Worm (Caenorhabditis elegans): Measurements from ENCODE around the gene cTel55X.1.

ce11 chrX:17683698-17684097 is 31.1 kb upstream of the cTel55X.1 start:
- TF ChIP-seq tlp-1 (tag; optimal IDR thresholded peaks at IDR 0.05) (no peak), ama-1 (optimal IDR thresholded peaks at IDR 0.05) (no peak), aha-1 (tag; optimal IDR thresholded peaks at IDR 0.05) (no peak), lin-35 (GFP tag; optimal IDR thresholded peaks at IDR 0.05) (no peak), ets-5 (GFP tag; IDR thresholded peaks at IDR 0.05) (no peak), blmp-1 (tag; optimal IDR thresholded peaks at IDR 0.05) (peak; percentile 58), snpc-4 (tag; optimal IDR thresholded peaks at IDR 0.05) (no peak), fkh-10 (GFP tag; optimal IDR thresholded peaks at IDR 0.05) (no peak), unc-62 (GFP tag; optimal IDR thresholded peaks at IDR 0.05) (no peak), ces-1 (GFP tag; optimal IDR thresholded peaks at IDR 0.05) (no peak), pqm-1 (tag; optimal IDR thresholded peaks at IDR 0.05) (no peak)

All from whole organism, L1 larva.